Fruit fly (Drosophila melanogaster) whole organism, embryonic: ENCODE results near the gene Usf.

Experiments used
- Abd-B ChIP-seq: fragments of 200-800 bp; sonication (Bioruptor generic); optimal IDR thresholded peaks from 2 replicates; lab custom pipeline; 2018; ENCODE audit warnings: missing biosample characterization, mild to moderate bottlenecking, missing genetic modification characterization, moderate library complexity
- Aef1 ChIP-seq: fragments of 200-800 bp; sonication (Bioruptor generic); IDR thresholded peaks from 3 replicates; pipeline ENCODE4 v1.3.6; 2022; ENCODE audit warnings: missing biosample characterization, missing genetic modification characterization
- Asciz ChIP-seq: fragments of 200-800 bp; sonication (Bioruptor generic); optimal IDR thresholded peaks from 2 replicates; lab custom pipeline; 2017; ENCODE audit warnings: missing biosample characterization, mild to moderate bottlenecking, missing genetic modification characterization, missing genetic modification reagents
- BtbVII ChIP-seq: fragments of 200-800 bp; sonication (Bioruptor generic); optimal IDR thresholded peaks from 3 replicates; lab custom pipeline; 2017; ENCODE audit warnings: missing biosample characterization, mild to moderate bottlenecking, missing genetic modification characterization
- CG11560 ChIP-seq: fragments of 200-800 bp; sonication (Bioruptor generic); IDR thresholded peaks from 3 replicates; pipeline ENCODE4 v1.3.6; 2022; ENCODE audit warnings: missing biosample characterization, missing genetic modification characterization
- CG12769 ChIP-seq: fragments of 200-800 bp; sonication (Bioruptor generic); optimal IDR thresholded peaks from 2 replicates; lab custom pipeline; 2019; ENCODE audit warnings: missing biosample characterization, mild to moderate bottlenecking, missing genetic modification characterization, moderate library complexity
- CG13894 ChIP-seq: fragments of 200-800 bp; sonication (Bioruptor generic); optimal IDR thresholded peaks from 3 replicates; lab custom pipeline; 2018; ENCODE audit warnings: missing biosample characterization, mild to moderate bottlenecking, missing genetic modification characterization, moderate library complexity
- CG17802 ChIP-seq: fragments of 200-800 bp; sonication (Bioruptor generic); optimal IDR thresholded peaks from 2 replicates; lab custom pipeline; 2018; ENCODE audit warnings: missing biosample characterization, mild to moderate bottlenecking, missing genetic modification characterization, moderate library complexity
- CG18619 ChIP-seq: fragments of 200-800 bp; sonication (Bioruptor generic); optimal IDR thresholded peaks from 3 replicates; lab custom pipeline; 2017; ENCODE audit warnings: missing biosample characterization, mild to moderate bottlenecking, missing genetic modification characterization
- CG18764 ChIP-seq: fragments of 200-800 bp; sonication (Bioruptor generic); optimal IDR thresholded peaks from 3 replicates; lab custom pipeline; 2016; ENCODE audit warnings: missing biosample characterization, missing genetic modification characterization
- CG30431 ChIP-seq: fragments of 200-800 bp; sonication (Bioruptor generic); optimal IDR thresholded peaks from 2 replicates; lab custom pipeline; 2017; ENCODE audit warnings: missing biosample characterization, missing genetic modification characterization
- CG34376 ChIP-seq: fragments of 200-800 bp; sonication (Bioruptor generic); optimal IDR thresholded peaks from 2 replicates; lab custom pipeline; 2018; ENCODE audit warnings: missing biosample characterization, mild to moderate bottlenecking, missing genetic modification characterization
- CG4360 ChIP-seq: fragments of 200-800 bp; sonication (Bioruptor generic); IDR thresholded peaks from 2 replicates; pipeline ENCODE4 v1.3.6; 2022; ENCODE audit warnings: missing biosample characterization, missing genetic modification characterization
- CG4730 ChIP-seq: fragments of 200-800 bp; sonication (Bioruptor generic); IDR thresholded peaks from 2 replicates; pipeline ENCODE4 v1.3.6; 2022; ENCODE audit warnings: missing biosample characterization, missing genetic modification characterization
- CG7839 ChIP-seq: fragments of 200-800 bp; sonication (Bioruptor generic); optimal IDR thresholded peaks from 3 replicates; lab custom pipeline; 2018; ENCODE audit warnings: missing biosample characterization, mild to moderate bottlenecking, missing genetic modification characterization, moderate library complexity
- Deaf1 ChIP-seq: fragments of 200-800 bp; optimal IDR thresholded peaks from 3 replicates; lab custom pipeline; 2019; ENCODE audit warnings: missing biosample characterization, mild to moderate bottlenecking, missing genetic modification characterization, moderate library complexity
- Dip2 ChIP-seq: fragments of 200-800 bp; sonication (Bioruptor generic); IDR thresholded peaks from 2 replicates; pipeline ENCODE4 v1.3.6; 2022; ENCODE audit warnings: missing biosample characterization, missing genetic modification characterization
- Hey ChIP-seq: fragments of 200-800 bp; sonication (Bioruptor generic); optimal IDR thresholded peaks from 3 replicates; lab custom pipeline; 2018; ENCODE audit warnings: missing biosample characterization, mild to moderate bottlenecking, missing genetic modification characterization
- Hmr ChIP-seq: fragments of 200-800 bp; sonication (Bioruptor generic); optimal IDR thresholded peaks from 3 replicates; lab custom pipeline; 2017; ENCODE audit warnings: mild to moderate bottlenecking, missing biosample characterization, missing genetic modification reagents, missing genetic modification characterization
- MTF-1 ChIP-seq: fragments of 200-800 bp; sonication (Bioruptor generic); optimal IDR thresholded peaks from 2 replicates; lab custom pipeline; 2018; ENCODE audit warnings: missing biosample characterization, mild to moderate bottlenecking, missing genetic modification characterization, borderline replicate concordance
- Med ChIP-seq: fragments of 200-800 bp; sonication (Bioruptor generic); peaks from one replicate; lab custom pipeline; 2016; ENCODE audit warnings: missing biosample characterization, missing genetic modification characterization, mild to moderate bottlenecking, inconsistent platforms, moderate library complexity
- NFAT ChIP-seq: fragments of 200-800 bp; sonication (Bioruptor generic); IDR thresholded peaks from 2 replicates; pipeline ENCODE4 v1.3.6; 2022; ENCODE audit warnings: missing biosample characterization, missing genetic modification characterization
- Nf-YB ChIP-seq: fragments of 200-800 bp; sonication (Bioruptor generic); optimal IDR thresholded peaks from 3 replicates; lab custom pipeline; 2019; ENCODE audit warnings: missing biosample characterization, mild to moderate bottlenecking, missing genetic modification characterization, moderate library complexity
- Opbp ChIP-seq: fragments of 200-800 bp; sonication (Bioruptor generic); IDR thresholded peaks from 3 replicates; pipeline ENCODE4 v1.3.6; 2022; ENCODE audit warnings: missing biosample characterization, missing genetic modification characterization; ENCODE audit not compliant: partially characterized antibody
- Pdp1 ChIP-seq, 2 experiments: fragments of 200-800 bp; sonication (Bioruptor generic); optimal IDR thresholded peaks; 3 replicates each; lab custom pipeline; 2016; ENCODE audit warnings: missing biosample characterization in 2 of 2, missing genetic modification characterization in 2 of 2, mild to moderate bottlenecking in 1 of 2, moderate library complexity in 1 of 2
- Poxn ChIP-seq: fragments of 200-800 bp; sonication (Bioruptor generic); IDR thresholded peaks from 2 replicates; pipeline ENCODE4 v1.3.6; 2022; ENCODE audit warnings: missing biosample characterization, missing genetic modification characterization
- Rfx ChIP-seq: fragments of 200-800 bp; sonication (Bioruptor generic); IDR thresholded peaks from 2 replicates; pipeline ENCODE4 v1.3.6; 2022; ENCODE audit warnings: missing biosample characterization, missing genetic modification characterization
- Six4 ChIP-seq: fragments of 200-800 bp; sonication (Bioruptor generic); optimal IDR thresholded peaks from 2 replicates; lab custom pipeline; 2016; ENCODE audit warnings: missing biosample characterization, missing genetic modification characterization
- Spps ChIP-seq: fragments of 200-800 bp; sonication (Bioruptor generic); optimal IDR thresholded peaks from 2 replicates; lab custom pipeline; 2018; ENCODE audit warnings: missing biosample characterization, mild to moderate bottlenecking, missing genetic modification characterization
- Ssrp ChIP-seq: fragments of 200-800 bp; sonication (Bioruptor generic); optimal IDR thresholded peaks from 2 replicates; lab custom pipeline; 2018; ENCODE audit warnings: missing biosample characterization, mild to moderate bottlenecking, missing genetic modification characterization, moderate library complexity
- Usf ChIP-seq: fragments of 200-800 bp; sonication (Bioruptor generic); optimal IDR thresholded peaks from 2 replicates; lab custom pipeline; 2017; ENCODE audit warnings: missing genotype, missing biosample characterization, missing genetic modification characterization
- Xbp1 ChIP-seq: fragments of 200-800 bp; sonication (Bioruptor generic); optimal IDR thresholded peaks from 3 replicates; lab custom pipeline; 2016; ENCODE audit warnings: missing biosample characterization, mild to moderate bottlenecking, missing genetic modification characterization
- al ChIP-seq: fragments of 200-800 bp; sonication (Bioruptor generic); IDR thresholded peaks from 2 replicates; pipeline ENCODE4 v1.3.6; 2022; ENCODE audit warnings: missing biosample characterization, missing genetic modification characterization
- dysf ChIP-seq: fragments of 200-800 bp; sonication (Bioruptor generic); IDR thresholded peaks from 3 replicates; pipeline ENCODE4 v1.3.6; 2022; ENCODE audit warnings: missing biosample characterization, missing genetic modification characterization
- exex ChIP-seq: fragments of 200-800 bp; sonication (Bioruptor generic); optimal IDR thresholded peaks from 4 replicates; lab custom pipeline; 2018; ENCODE audit warnings: missing biosample characterization, mild to moderate bottlenecking, missing genetic modification characterization, moderate library complexity
- gcm ChIP-seq: fragments of 200-800 bp; sonication (Bioruptor generic); optimal IDR thresholded peaks from 2 replicates; lab custom pipeline; 2019; ENCODE audit warnings: missing biosample characterization, mild to moderate bottlenecking, missing genetic modification characterization, moderate library complexity
- grn ChIP-seq: fragments of 200-800 bp; sonication (Bioruptor generic); optimal IDR thresholded peaks from 3 replicates; lab custom pipeline; 2017; ENCODE audit warnings: missing biosample characterization, missing genetic modification characterization
- ham ChIP-seq: fragments of 200-800 bp; sonication (Bioruptor generic); IDR thresholded peaks from 2 replicates; pipeline ENCODE4 v1.3.6; 2022; ENCODE audit warnings: missing biosample characterization, missing genetic modification characterization
- lab ChIP-seq: fragments of 200-800 bp; sonication (Bioruptor generic); optimal IDR thresholded peaks from 3 replicates; lab custom pipeline; 2017; ENCODE audit warnings: missing biosample characterization, missing genetic modification characterization, mild to moderate bottlenecking, moderate library complexity, missing genetic modification reagents
- lola ChIP-seq, 3 experiments: fragments of >200 bp in 2 of 3; fragments of 200-800 bp in 1 of 3; sonication (Bioruptor generic) in 1 of 3; optimal IDR thresholded peaks; 2 replicates each; lab custom pipeline; 2017 to 2019; ENCODE audit warnings: missing biosample characterization in 3 of 3, missing genetic modification characterization in 3 of 3, mild to moderate bottlenecking in 1 of 3, moderate library complexity in 1 of 3
- psq ChIP-seq: fragments of 200-800 bp; sonication (Bioruptor generic); optimal IDR thresholded peaks from 2 replicates; lab custom pipeline; 2017; ENCODE audit warnings: missing biosample characterization, missing genetic modification characterization
- rib ChIP-seq: fragments of 200-800 bp; sonication (Bioruptor generic); IDR thresholded peaks from 2 replicates; pipeline ENCODE4 v1.3.6; 2022; ENCODE audit warnings: missing biosample characterization, missing genetic modification characterization
- ssp ChIP-seq: fragments of 200-800 bp; sonication (Bioruptor generic); IDR thresholded peaks from 2 replicates; pipeline ENCODE4 v1.3.6; 2022; ENCODE audit warnings: missing biosample characterization, missing genetic modification characterization
- sug ChIP-seq: fragments of 200-800 bp; optimal IDR thresholded peaks from 2 replicates; lab custom pipeline; 2019; ENCODE audit warnings: missing biosample characterization, mild to moderate bottlenecking, missing genetic modification characterization, moderate library complexity
- vvl ChIP-seq: fragments of 200-800 bp; sonication (Bioruptor generic); IDR thresholded peaks from 2 replicates; pipeline ENCODE4 v1.3.6; 2022; ENCODE audit warnings: missing biosample characterization, missing genetic modification characterization
- z ChIP-seq: fragments of 200-800 bp; sonication (Bioruptor generic); IDR thresholded peaks from 3 replicates; pipeline ENCODE4 v1.3.6; 2022; ENCODE audit warnings: missing biosample characterization, missing genetic modification characterization

The Usf gene

dm6 chrX:4589951-4590771, 41.6 kb upstream of the Usf start (continued):
- no peak for TF ChIP-seq Opbp (GFP tag; lab: Robert Waterston, UW)
- peak; percentile 59 for TF ChIP-seq MTF-1 (GFP tag; lab: Kevin White, UChicago)
- TF ChIP-seq CG4360 (GFP tag; lab: Robert Waterston, UW) = peak; percentile 56; the same call in 1 of the 2 replicates
- peak; percentile 87 for TF ChIP-seq CG4730
- TF ChIP-seq Hey (tag; lab: Kevin White, UChicago) = peak; percentile 50
- TF ChIP-seq CG7839 (tag; lab: Kevin White, UChicago) = peak; percentile 79
- TF ChIP-seq CG12769 (tag; lab: Kevin White, UChicago) = peak; percentile 93
- TF ChIP-seq vvl = peak; percentile 96
- TF ChIP-seq Poxn (GFP tag; lab: Robert Waterston, UW) = no peak
- peak; percentile 82 for TF ChIP-seq Hmr (GFP tag; lab: Kevin White, UChicago)
- TF ChIP-seq dysf (GFP tag; lab: Robert Waterston, UW) = peak; percentile 92
- TF ChIP-seq CG11560 (tag; lab: Robert Waterston, UW) = peak; percentile 69; the same call in 2 of the 3 replicates

DNA sequence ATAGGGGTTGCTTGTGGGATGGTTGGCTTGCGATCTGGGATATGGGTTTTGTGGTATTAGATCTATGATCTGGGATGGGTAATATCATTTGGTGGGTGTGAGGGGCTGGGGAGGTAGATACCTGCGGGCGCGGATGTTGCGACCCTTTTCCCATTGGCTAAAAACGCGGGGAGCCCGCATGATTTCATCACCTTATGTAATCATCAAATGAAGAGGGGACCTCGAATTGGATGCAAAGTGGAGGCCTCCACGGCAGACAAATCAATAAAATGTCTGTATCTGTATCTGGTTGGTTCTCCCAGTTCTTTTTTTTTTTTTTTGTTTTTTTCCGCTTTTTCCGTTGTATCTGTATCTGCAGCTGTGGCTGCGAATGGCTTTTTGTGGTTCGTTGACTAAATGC, 40.4 kb upstream of the Usf start:
- TF ChIP-seq psq (GFP tag; lab: Kevin White, UChicago) = no peak
- TF ChIP-seq NFAT (GFP tag; lab: Robert Waterston, UW) = no peak
- peak; percentile 71 for TF ChIP-seq Nf-YB (GFP tag; lab: Kevin White, UChicago)
- no peak for TF ChIP-seq lola (GFP tag; optimal IDR thresholded peaks at IDR 0.05; lab: Kevin White, UChicago)
- TF ChIP-seq Six4 (GFP tag; lab: Kevin White, UChicago) = no peak
- TF ChIP-seq Pdp1 (GFP tag; optimal IDR thresholded peaks at IDR 0.05; lab: Kevin White, UChicago) = peak in 1 of 2 experiments; percentile 42
- peak; percentile 83 for TF ChIP-seq gcm (GFP tag; lab: Kevin White, UChicago)
- no peak for TF ChIP-seq CG30431 (GFP tag; lab: Kevin White, UChicago)
- no peak for TF ChIP-seq exex (tag; lab: Kevin White, UChicago)
- TF ChIP-seq BtbVII = no peak
- no peak for TF ChIP-seq Usf (GFP tag; lab: Kevin White, UChicago)
- no peak for TF ChIP-seq Asciz

- no peak for TF ChIP-seq CG18619 (GFP tag; lab: Kevin White, UChicago)
- no peak for TF ChIP-seq z (GFP tag; lab: Robert Waterston, UW)
- TF ChIP-seq CG18764 = no peak
- TF ChIP-seq rib (GFP tag; lab: Robert Waterston, UW) = no peak
- TF ChIP-seq Rfx (GFP tag; lab: Robert Waterston, UW) = no peak
- TF ChIP-seq CG13894 (tag; lab: Kevin White, UChicago) = no peak
- TF ChIP-seq Aef1 (GFP tag; lab: Robert Waterston, UW) = no peak
- no peak for TF ChIP-seq Spps (tag; lab: Kevin White, UChicago)
- TF ChIP-seq Xbp1 (GFP tag; lab: Kevin White, UChicago) = no peak
- no peak for TF ChIP-seq Hey (tag; lab: Kevin White, UChicago)
- TF ChIP-seq al (GFP tag; lab: Robert Waterston, UW) = no peak
- TF ChIP-seq Deaf1 (tag; lab: Kevin White, UChicago) = no peak
- TF ChIP-seq ham (GFP tag; lab: Robert Waterston, UW) = no peak
- peak; percentile 57 for TF ChIP-seq grn (GFP tag; lab: Kevin White, UChicago)
- no peak for TF ChIP-seq CG34376 (GFP tag; lab: Kevin White, UChicago)
- TF ChIP-seq sug = peak; percentile 16
- no peak for TF ChIP-seq Poxn (GFP tag; lab: Robert Waterston, UW)
- no peak for TF ChIP-seq Dip2 (GFP tag; lab: Robert Waterston, UW)
- TF ChIP-seq lab (GFP tag; lab: Kevin White, UChicago) = peak; percentile 62
- TF ChIP-seq ssp (GFP tag; lab: Robert Waterston, UW) = no peak
- no peak for TF ChIP-seq Ssrp (tag; lab: Kevin White, UChicago)
- TF ChIP-seq CG17802 (tag; lab: Kevin White, UChicago) = no peak
- TF ChIP-seq exex (tag; lab: Kevin White, UChicago) = peak; percentile 2
- TF ChIP-seq Abd-B (GFP tag; lab: Kevin White, UChicago) = no peak
- TF ChIP-seq Med (GFP tag; lab: Kevin White, UChicago) = peak; percentile 48
These were observed 39.0 kb upstream of the Usf start for dm6 chrX:4587584-4587983.
